Fruit fly (Drosophila melanogaster) whole organism: ENCODE results near the gene gig.

Experiments
- CG8478 ChIP-seq: fragments of >200 bp; optimal IDR thresholded peaks from 2 replicates; lab custom pipeline; 2018; ENCODE audit warnings: inconsistent platforms
- EcR ChIP-seq, 2 experiments: fragments of >200 bp; optimal IDR thresholded peaks; 2 replicates each; lab custom pipeline; 2017; ENCODE audit warnings: missing biosample characterization in 2 of 2, missing genetic modification characterization in 2 of 2, missing genetic modification reagents in 2 of 2
- pan ChIP-seq: fragments of >200 bp; optimal IDR thresholded peaks from 2 replicates; lab custom pipeline; 2017
- psq ChIP-seq: fragments of >200 bp; optimal IDR thresholded peaks from 2 replicates; lab custom pipeline; 2017
- usp ChIP-seq: fragments of >200 bp; optimal IDR thresholded peaks from 2 replicates; lab custom pipeline; 2017; ENCODE audit warnings: missing biosample characterization, missing genetic modification characterization, mixed read lengths

DNA sequence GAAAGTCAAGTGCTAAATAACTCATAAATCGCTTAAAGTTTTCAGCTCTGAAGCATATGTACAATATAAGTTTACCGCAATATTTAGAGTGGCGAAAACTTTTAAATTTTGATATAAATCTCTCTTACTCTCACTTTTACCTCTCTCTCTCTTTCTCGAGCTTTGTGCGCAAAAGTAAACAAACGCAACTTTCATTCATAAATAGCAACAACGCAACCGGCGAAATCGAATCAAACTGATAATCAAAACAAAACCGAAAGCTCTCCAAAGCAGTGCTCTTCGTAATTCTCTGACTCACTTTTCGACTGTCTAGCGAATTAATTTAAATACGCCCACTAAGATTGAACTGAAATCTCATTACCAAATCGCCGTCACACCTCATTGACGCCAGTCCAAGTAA, 56.9 kb downstream of the gig start:
- TF ChIP-seq psq (lab: Kevin White, UChicago) (no peak), usp (no peak), pan (no peak), CG8478 (lab: Kevin White, UChicago) (no peak), EcR (GFP tag; optimal IDR thresholded peaks at IDR 0.05; lab: Kevin White, UChicago) (no peak)
